Worm (Caenorhabditis elegans): Measurements from ENCODE around the gene Y56A3A.7.

DNA sequence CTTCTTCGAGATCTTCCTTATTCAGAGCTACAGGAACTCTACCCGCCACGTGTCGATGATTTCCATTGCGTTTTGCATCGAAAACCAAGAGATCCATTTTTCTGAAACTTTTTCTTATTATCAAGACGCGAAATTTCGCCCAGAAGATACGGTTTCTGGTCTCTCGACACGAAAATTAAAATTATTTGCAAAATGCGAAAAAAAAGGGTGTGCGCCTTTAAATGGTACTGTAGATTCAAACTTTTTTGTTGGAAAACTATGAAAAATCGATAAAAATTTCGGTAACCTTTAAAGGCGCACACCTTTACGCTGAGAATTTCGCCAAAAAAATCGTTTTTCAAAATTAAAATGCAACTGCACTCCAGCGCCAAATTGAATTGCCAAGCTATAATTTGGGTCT is 48.6 kb downstream of the Y56A3A.7 start, which contains the start of gene tsen-2:
- TF ChIP-seq tab-1 (GFP tag; IDR thresholded peaks at IDR 0.05) (no peak), ztf-23 (GFP tag; IDR thresholded peaks at IDR 0.05) (no peak), klf-2 (GFP tag; conservative IDR thresholded peaks at IDR 0.05) (no peak), flt-1 (GFP tag; IDR thresholded peaks at IDR 0.05) (no peak), med-1 (GFP tag; optimal IDR thresholded peaks at IDR 0.05; ENCODE audit: insufficient read depth) (no peak), ztf-29 (GFP tag; IDR thresholded peaks at IDR 0.05) (no peak), cog-1 (tag; optimal IDR thresholded peaks at IDR 0.05) (no peak), T22C8.4 (GFP tag; IDR thresholded peaks at IDR 0.05) (no peak), ref-1 (GFP tag; conservative IDR thresholded peaks at IDR 0.05) (no peak)

Measured in whole organism, midembryonic.